Fruit fly (Drosophila melanogaster) whole organism, wandering third instar larva: ENCODE data around the gene CG10584.

Experiments
- CG32264 ChIP-seq: fragments of 200-800 bp; sonication (Bioruptor generic); optimal IDR thresholded peaks from 2 replicates; lab custom pipeline; 2016; ENCODE audit warnings: missing biosample characterization, missing genetic modification characterization
- CG9705 ChIP-seq: fragments of 200-800 bp; sonication (Bioruptor generic); optimal IDR thresholded peaks from 2 replicates; lab custom pipeline; 2018; ENCODE audit warnings: missing biosample characterization, mild to moderate bottlenecking, missing genetic modification characterization
- CrebA ChIP-seq: fragments of 200-800 bp; sonication (Bioruptor generic); optimal IDR thresholded peaks from 2 replicates; lab custom pipeline; 2016; ENCODE audit warnings: missing biosample characterization, mild to moderate bottlenecking, missing genetic modification characterization, borderline replicate concordance
- Dfd ChIP-seq: fragments of >200 bp; optimal IDR thresholded peaks from 2 replicates; lab custom pipeline; 2017; ENCODE audit warnings: missing biosample characterization, missing genetic modification characterization
- Dif ChIP-seq: fragments of 200-275, 200-300 bp; sonication (Bioruptor generic); optimal IDR thresholded peaks from 2 replicates; lab custom pipeline; 2018; ENCODE audit warnings: missing biosample characterization, missing genetic modification characterization; ENCODE audit not compliant: partially characterized antibody
- GATAd ChIP-seq: sonication (Bioruptor generic); optimal IDR thresholded peaks from 2 replicates; lab custom pipeline; 2016; ENCODE audit warnings: missing biosample characterization, missing genetic modification characterization
- HLH106 ChIP-seq: fragments of 200-800 bp; optimal IDR thresholded peaks from 3 replicates; lab custom pipeline; 2019; ENCODE audit warnings: missing biosample characterization, mild to moderate bottlenecking, missing genetic modification characterization, moderate library complexity
- Hnf4 ChIP-seq: fragments of 200-800 bp; sonication (Bioruptor generic); optimal IDR thresholded peaks from 2 replicates; lab custom pipeline; 2016; ENCODE audit warnings: missing biosample characterization, mild to moderate bottlenecking, missing genetic modification characterization
- Hr78 ChIP-seq: fragments of >200 bp; optimal IDR thresholded peaks from 2 replicates; lab custom pipeline; 2017; ENCODE audit warnings: missing biosample characterization, missing genetic modification characterization
- Jra ChIP-seq: sonication (Bioruptor generic); optimal IDR thresholded peaks from 2 replicates; lab custom pipeline; 2016; ENCODE audit warnings: missing biosample characterization, missing genetic modification characterization
- Mio ChIP-seq: sonication (Bioruptor generic); optimal IDR thresholded peaks from 2 replicates; lab custom pipeline; 2016; ENCODE audit warnings: missing biosample characterization, missing genetic modification characterization
- N ChIP-seq: fragments of >200 bp; optimal IDR thresholded peaks from 2 replicates; lab custom pipeline; 2018; ENCODE audit warnings: missing biosample characterization, missing external identifiers, missing genetic modification characterization
- Rel ChIP-seq, 2 experiments: fragments of 200-800 bp; sonication (Bioruptor generic) in 1 of 2; optimal IDR thresholded peaks; 2 replicates in 1 of 2; 3 replicates in 1 of 2; lab custom pipeline; 2016 to 2019; ENCODE audit warnings: mild to moderate bottlenecking in 2 of 2, missing biosample characterization in 2 of 2, missing genetic modification characterization in 2 of 2, moderate library complexity in 1 of 2
- dl ChIP-seq, 2 experiments: fragments of 175-275, 200-275 bp in 1 of 2; fragments of 200-275 bp in 1 of 2; sonication (Bioruptor generic); optimal IDR thresholded peaks; lab custom pipeline; 2018; ENCODE audit warnings: mild to moderate bottlenecking in 2 of 2, missing biosample characterization in 2 of 2, missing genetic modification characterization in 2 of 2, moderate library complexity in 2 of 2; ENCODE audit not compliant: partially characterized antibody in 2 of 2, insufficient read depth in 1 of 2
- dmrt93B ChIP-seq: fragments of 200-800 bp; sonication (Bioruptor generic); optimal IDR thresholded peaks from 2 replicates; lab custom pipeline; 2018; ENCODE audit warnings: missing biosample characterization, mild to moderate bottlenecking, missing genetic modification characterization
- ey ChIP-seq: fragments of 200-800 bp; sonication (Bioruptor generic); optimal IDR thresholded peaks from 2 replicates; lab custom pipeline; 2016; ENCODE audit warnings: missing biosample characterization, missing genetic modification characterization
- foxo ChIP-seq, 2 experiments: fragments of 200-800 bp; sonication (Bioruptor generic); optimal IDR thresholded peaks; 2 replicates in 1 of 2; 3 replicates in 1 of 2; lab custom pipeline; 2016 to 2017; ENCODE audit warnings: missing biosample characterization in 2 of 2, missing genetic modification characterization in 2 of 2
- fru ChIP-seq: fragments of 200-800 bp; sonication (Bioruptor generic); optimal IDR thresholded peaks from 3 replicates; lab custom pipeline; 2016; ENCODE audit warnings: missing biosample characterization, mild to moderate bottlenecking, missing genetic modification characterization
- h ChIP-seq: fragments of 200-800 bp; sonication (Bioruptor generic); optimal IDR thresholded peaks from 3 replicates; lab custom pipeline; 2016; ENCODE audit warnings: missing biosample characterization, mild to moderate bottlenecking, missing genetic modification characterization
- lola ChIP-seq: fragments of >200 bp; optimal IDR thresholded peaks from 2 replicates; lab custom pipeline; 2017; ENCODE audit warnings: missing biosample characterization, missing genetic modification characterization
- pan ChIP-seq: fragments of >200 bp; optimal IDR thresholded peaks from 2 replicates; lab custom pipeline; 2017
- psq ChIP-seq: fragments of 200-800 bp; sonication (Bioruptor generic); optimal IDR thresholded peaks from 3 replicates; lab custom pipeline; 2017; ENCODE audit warnings: missing biosample characterization, mild to moderate bottlenecking, missing genetic modification characterization, moderate library complexity
- rgr ChIP-seq: fragments of 200-800 bp; sonication (Bioruptor generic); optimal IDR thresholded peaks from 3 replicates; lab custom pipeline; 2016; ENCODE audit warnings: missing biosample characterization, mild to moderate bottlenecking, missing genetic modification characterization
- sage ChIP-seq: fragments of 200-800 bp; sonication (Bioruptor generic); optimal IDR thresholded peaks from 2 replicates; lab custom pipeline; 2016; ENCODE audit warnings: missing biosample characterization, mild to moderate bottlenecking, missing genetic modification characterization
- sv ChIP-seq: fragments of 200-800 bp; sonication (Bioruptor generic); optimal IDR thresholded peaks from 3 replicates; lab custom pipeline; 2016; ENCODE audit warnings: missing biosample characterization, missing genetic modification characterization
- tai ChIP-seq: sonication (Bioruptor generic); optimal IDR thresholded peaks from 2 replicates; lab custom pipeline; 2016; ENCODE audit warnings: missing biosample characterization, missing genetic modification characterization
- woc ChIP-seq: sonication (Bioruptor generic); optimal IDR thresholded peaks from 2 replicates; lab custom pipeline; 2016; ENCODE audit warnings: missing biosample characterization, mild to moderate bottlenecking, missing genetic modification characterization

Gene CG10584

DNA sequence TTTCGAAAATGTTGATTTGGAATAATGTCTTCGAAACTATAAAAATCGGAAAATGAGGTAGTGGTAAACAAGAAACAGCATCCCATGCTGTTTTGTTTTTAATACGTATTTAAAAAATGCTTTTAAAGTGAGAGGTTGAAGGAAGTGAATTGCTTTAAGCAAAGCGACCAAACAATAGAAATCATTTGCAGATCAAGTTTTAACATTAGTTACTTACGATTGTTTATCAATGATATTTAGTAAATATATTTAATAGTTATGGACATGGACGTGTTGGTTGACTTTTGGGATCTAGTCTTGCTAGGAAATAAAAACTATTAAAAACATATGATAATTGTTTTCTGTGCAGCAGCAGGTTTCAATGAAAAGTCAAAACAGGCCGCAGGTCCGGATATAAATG, 25.1 kb upstream of the CG10584 start:
- no peak for TF ChIP-seq CG9705 (GFP tag; lab: Kevin White, UChicago)
- peak; percentile 5 for TF ChIP-seq tai (GFP tag; lab: Kevin White, UChicago)
- TF ChIP-seq, all 38 proteins: peak for 1

DNA sequence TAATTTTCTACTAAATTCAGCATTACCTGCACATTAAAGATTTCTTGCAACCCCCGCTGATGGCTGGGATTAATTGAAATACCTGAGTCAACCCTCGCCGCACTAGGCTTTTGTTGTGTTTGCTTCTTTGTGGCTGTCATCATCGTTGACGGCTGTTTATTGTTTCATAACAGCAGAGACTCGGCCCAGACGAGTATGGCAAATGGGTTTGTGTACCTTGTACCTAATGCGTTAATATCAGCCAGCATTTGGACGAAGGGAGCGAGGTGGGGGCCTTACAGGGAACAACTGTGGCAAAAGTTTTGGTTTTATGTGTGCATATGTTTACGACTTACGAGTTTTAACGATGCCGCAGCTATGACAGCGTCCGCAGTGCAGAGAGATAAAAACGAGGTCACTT, 24.7 kb upstream of the CG10584 start:
- TF ChIP-seq dl (GFP tag; optimal IDR thresholded peaks at IDR 0.05; lab: Kevin White, UChicago; ENCODE audit: insufficient read depth in 1 of 2, partially characterized antibody in 2 of 2) (no peak), Dfd (GFP tag; lab: Kevin White, UChicago) (no peak), CG32264 (GFP tag; lab: Kevin White, UChicago) (no peak), dmrt93B (no peak), sage (no peak), Jra (GFP tag; lab: Kevin White, UChicago) (no peak), tai (GFP tag; lab: Kevin White, UChicago) (no peak)
- TF ChIP-seq, all 38 proteins: peak for 0

DNA sequence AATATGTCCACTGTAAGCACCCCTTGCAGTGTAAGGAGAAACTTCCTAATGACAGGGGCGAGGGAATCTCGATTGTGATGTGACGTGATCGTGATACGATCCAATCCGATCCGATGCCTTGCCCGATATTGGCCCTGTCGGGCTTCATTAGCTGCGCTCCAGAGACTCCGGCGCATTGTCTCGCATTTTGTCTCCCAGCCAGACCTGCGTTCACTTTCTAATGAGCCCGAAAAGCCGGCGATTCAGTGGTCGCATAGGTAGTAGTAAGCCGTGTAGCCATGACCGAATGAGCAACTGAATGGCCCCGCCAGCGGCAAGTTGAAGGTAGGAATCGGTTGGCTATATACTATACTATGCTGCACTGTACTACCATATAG, 23.7 kb upstream of the CG10584 start:
- TF ChIP-seq Dif (no peak), Jra (GFP tag; lab: Kevin White, UChicago) (no peak), GATAd (GFP tag; lab: Kevin White, UChicago) (no peak), pan (no peak), Hr78 (GFP tag; lab: Kevin White, UChicago) (no peak), h (GFP tag; lab: Kevin White, UChicago) (no peak), sage (no peak), fru (GFP tag; lab: Kevin White, UChicago) (no peak), tai (GFP tag; lab: Kevin White, UChicago) (no peak), foxo (GFP tag; optimal IDR thresholded peaks at IDR 0.05; lab: Kevin White, UChicago) (no peak), Hnf4 (GFP tag; lab: Kevin White, UChicago) (no peak), lola (GFP tag; lab: Kevin White, UChicago) (no peak), CG32264 (GFP tag; lab: Kevin White, UChicago) (no peak), dl (GFP tag; optimal IDR thresholded peaks at IDR 0.05; lab: Kevin White, UChicago; ENCODE audit: insufficient read depth in 1 of 2, partially characterized antibody in 2 of 2) (no peak), CrebA (GFP tag; lab: Kevin White, UChicago) (no peak), Rel (GFP tag; optimal IDR thresholded peaks at IDR 0.05; lab: Kevin White, UChicago) (no peak), Rel (tag; optimal IDR thresholded peaks at IDR 0.05; lab: Kevin White, UChicago) (no peak), Dfd (GFP tag; lab: Kevin White, UChicago) (no peak)

DNA sequence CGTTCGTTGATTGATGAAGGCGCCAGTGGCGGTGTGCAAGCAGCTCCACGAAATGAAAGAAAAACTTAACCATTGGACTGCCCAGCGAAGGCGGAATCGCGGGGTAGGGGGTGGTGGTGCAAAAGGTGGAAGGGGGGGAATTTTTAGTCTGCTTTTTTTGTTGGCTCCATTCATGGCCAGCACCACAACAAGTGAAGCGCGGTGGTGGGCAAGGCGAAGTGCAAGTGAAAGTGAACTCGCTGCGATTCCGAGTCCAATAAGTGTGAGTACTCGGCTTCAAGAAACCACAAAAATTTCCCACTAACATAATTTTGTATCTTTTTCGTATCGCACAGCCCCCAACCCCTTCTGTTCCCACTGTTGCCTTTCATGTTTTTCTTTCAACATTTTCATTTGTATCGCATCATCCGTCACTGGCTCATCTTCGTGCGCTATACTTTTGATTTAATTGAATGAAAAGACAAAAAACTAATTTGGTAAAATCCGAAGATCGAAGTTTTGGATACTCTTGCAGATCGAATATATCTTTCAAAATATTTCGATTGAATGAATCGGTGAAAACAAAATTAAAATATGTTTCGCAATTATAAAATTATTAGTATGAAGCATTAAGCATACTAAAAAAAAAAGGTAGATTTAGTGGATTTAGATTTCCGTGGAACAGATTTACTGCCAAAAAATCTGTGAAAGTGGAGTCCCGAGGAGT, 23.2 kb upstream of the CG10584 start:
- TF ChIP-seq fru (GFP tag; lab: Kevin White, UChicago): no peak

DNA sequence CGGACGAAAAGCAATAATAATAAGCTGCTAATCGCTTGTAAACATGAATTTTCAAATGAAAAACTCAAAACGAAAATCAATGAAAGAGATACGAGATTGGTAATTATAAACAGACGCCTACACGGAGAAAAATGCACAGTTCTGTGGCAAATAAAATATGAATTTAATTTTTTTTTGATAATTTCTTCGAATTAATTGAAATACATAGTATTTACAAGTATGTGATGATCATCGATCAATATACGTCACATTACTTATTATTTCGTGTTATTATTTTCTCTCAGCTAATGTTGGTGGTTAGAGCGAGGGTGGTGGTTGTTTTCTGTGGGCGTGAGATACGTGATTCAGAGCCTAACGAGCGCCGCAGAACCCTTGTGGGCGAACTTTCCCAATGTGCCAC, 22.6 kb upstream of the CG10584 start:
- TF ChIP-seq rgr (GFP tag; lab: Kevin White, UChicago): peak; percentile 34
- TF ChIP-seq h (GFP tag; lab: Kevin White, UChicago): peak; percentile 39
- peak; percentile 19 for TF ChIP-seq psq (GFP tag; lab: Kevin White, UChicago)
- no peak for TF ChIP-seq HLH106 (tag; lab: Kevin White, UChicago)
- TF ChIP-seq Mio: no peak
- TF ChIP-seq foxo (GFP tag; optimal IDR thresholded peaks at IDR 0.05; lab: Kevin White, UChicago): peak in 1 of 2 experiments; percentile 27
- peak; percentile 9 for TF ChIP-seq woc
- peak; percentile 20 for TF ChIP-seq fru (GFP tag; lab: Kevin White, UChicago)
- TF ChIP-seq sv (GFP tag; lab: Kevin White, UChicago): peak; percentile 70
- TF ChIP-seq ey (GFP tag; lab: Kevin White, UChicago): peak; percentile 34
- TF ChIP-seq tai (GFP tag; lab: Kevin White, UChicago): peak; percentile 7

DNA sequence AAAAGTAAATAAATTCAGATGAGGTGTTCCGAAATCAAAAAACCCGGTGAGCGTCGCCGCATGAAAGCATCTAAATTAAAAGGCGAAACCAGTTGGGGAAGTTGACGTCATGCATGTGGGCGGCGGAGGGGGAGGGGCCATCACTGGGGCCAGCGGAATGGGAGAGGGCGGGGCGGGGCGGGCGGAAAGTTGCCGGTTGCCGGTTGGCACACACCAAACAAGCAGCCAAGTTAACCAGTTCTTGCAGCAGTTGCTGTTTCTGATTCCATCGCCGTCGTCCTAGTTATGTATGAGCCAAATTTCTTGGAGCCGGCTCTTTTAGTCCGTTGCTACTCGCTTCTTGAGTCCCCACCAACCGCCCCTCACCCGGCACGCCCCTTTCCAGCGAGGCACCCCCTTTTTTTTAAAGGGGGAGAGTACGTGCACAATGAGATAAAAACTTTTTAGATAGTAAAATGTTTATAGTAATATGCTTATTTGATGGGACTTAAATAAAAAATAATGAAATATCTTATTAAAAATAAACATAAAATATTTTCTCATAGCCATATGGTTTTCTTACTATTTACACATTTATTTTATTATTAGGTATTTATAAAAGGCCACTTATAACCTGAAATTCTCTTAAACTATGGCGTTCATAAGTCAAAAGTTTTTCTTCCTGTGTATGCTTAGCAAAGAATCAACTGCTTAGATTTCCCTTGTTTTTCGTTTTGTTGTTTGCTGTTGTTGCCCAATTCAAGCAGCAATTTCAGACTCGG, 21.2 kb upstream of the CG10584 start:
- no peak for TF ChIP-seq foxo (GFP tag; optimal IDR thresholded peaks at IDR 0.05; lab: Kevin White, UChicago)
- no peak for TF ChIP-seq Mio
- TF ChIP-seq N (GFP tag; lab: Kevin White, UChicago): no peak
- TF ChIP-seq Dfd (GFP tag; lab: Kevin White, UChicago): peak; percentile 93
- TF ChIP-seq dmrt93B: no peak
- TF ChIP-seq rgr (GFP tag; lab: Kevin White, UChicago): peak; percentile 24
- no peak for TF ChIP-seq Rel (GFP tag; optimal IDR thresholded peaks at IDR 0.05; lab: Kevin White, UChicago)
- TF ChIP-seq Rel (tag; optimal IDR thresholded peaks at IDR 0.05; lab: Kevin White, UChicago): peak; percentile 22
- no peak for TF ChIP-seq ey (GFP tag; lab: Kevin White, UChicago)
